Fruit fly (Drosophila melanogaster) whole organism, embryonic: ENCODE data around the gene CG7557.

ENCODE experiments used
- Asciz ChIP-seq: fragments of 200-800 bp; sonication (Bioruptor generic); optimal IDR thresholded peaks from 2 replicates; lab custom pipeline; 2017; ENCODE audit warnings: missing biosample characterization, mild to moderate bottlenecking, missing genetic modification characterization, missing genetic modification reagents
- BEAF-32 ChIP-seq: fragments of 200-800 bp; sonication (Bioruptor generic); optimal IDR thresholded peaks from 3 replicates; lab custom pipeline; 2017; ENCODE audit warnings: missing biosample characterization, missing genetic modification characterization, mild to moderate bottlenecking, moderate library complexity, missing genetic modification reagents
- Bdp1 ChIP-seq: fragments of 200-800 bp; sonication (Bioruptor generic); optimal IDR thresholded peaks from 3 replicates; lab custom pipeline; 2016; ENCODE audit warnings: missing biosample characterization, missing genetic modification characterization
- Bgb ChIP-seq: fragments of 200-800 bp; sonication (Bioruptor generic); IDR thresholded peaks from 2 replicates; pipeline ENCODE4 v1.3.6; 2022; ENCODE audit warnings: missing biosample characterization, missing genetic modification characterization; ENCODE audit not compliant: partially characterized antibody
- CG10959 ChIP-seq: fragments of 200-800 bp; sonication (Bioruptor generic); IDR thresholded peaks from 2 replicates; pipeline ENCODE4 v1.3.6; 2022; ENCODE audit warnings: missing biosample characterization, missing genetic modification characterization
- CG11085 ChIP-seq: fragments of 200-800 bp; sonication (Bioruptor generic); IDR thresholded peaks from 2 replicates; pipeline ENCODE4 v1.3.6; 2022; ENCODE audit warnings: missing biosample characterization, missing genetic modification characterization
- CG11456 ChIP-seq: fragments of 200-800 bp; sonication (Bioruptor generic); IDR thresholded peaks from 3 replicates; pipeline ENCODE4 v1.3.6; 2022; ENCODE audit warnings: missing biosample characterization, missing genetic modification characterization
- CG12155 ChIP-seq: fragments of 200-800 bp; sonication (Bioruptor generic); optimal IDR thresholded peaks from 3 replicates; lab custom pipeline; 2016; ENCODE audit warnings: missing biosample characterization, missing genetic modification characterization
- CG14710 ChIP-seq: fragments of 200-800 bp; sonication (Bioruptor generic); optimal IDR thresholded peaks from 3 replicates; lab custom pipeline; 2019; ENCODE audit warnings: missing biosample characterization, mild to moderate bottlenecking, missing genetic modification characterization, moderate library complexity
- CG15514 ChIP-seq: fragments of 200-800 bp; sonication (Bioruptor generic); optimal IDR thresholded peaks from 3 replicates; lab custom pipeline; 2017; ENCODE audit warnings: missing biosample characterization, missing genetic modification characterization, mild to moderate bottlenecking, moderate library complexity, missing genetic modification reagents
- CG17612 ChIP-seq: fragments of 200-800 bp; sonication (Bioruptor generic); IDR thresholded peaks from 2 replicates; pipeline ENCODE4 v1.3.6; 2022; ENCODE audit warnings: missing biosample characterization, missing genetic modification characterization
- CG31365 ChIP-seq: fragments of 200-800 bp; sonication (Bioruptor generic); optimal IDR thresholded peaks from 2 replicates; lab custom pipeline; 2018; ENCODE audit warnings: missing biosample characterization, mild to moderate bottlenecking, missing genetic modification characterization
- CG34224 ChIP-seq: fragments of 200-800 bp; sonication (Bioruptor generic); IDR thresholded peaks from 3 replicates; pipeline ENCODE4 v1.3.6; 2022; ENCODE audit warnings: missing biosample characterization, missing genetic modification characterization; ENCODE audit not compliant: partially characterized antibody
- CG3838 ChIP-seq: fragments of 200-800 bp; sonication (Bioruptor generic); optimal IDR thresholded peaks from 3 replicates; lab custom pipeline; 2016; ENCODE audit warnings: missing biosample characterization, missing genetic modification characterization
- CG4360 ChIP-seq: fragments of 200-800 bp; sonication (Bioruptor generic); IDR thresholded peaks from 2 replicates; pipeline ENCODE4 v1.3.6; 2022; ENCODE audit warnings: missing biosample characterization, missing genetic modification characterization
- CG6272 ChIP-seq: fragments of 200-800 bp; sonication (Bioruptor generic); IDR thresholded peaks from 2 replicates; pipeline ENCODE4 v1.3.6; 2022; ENCODE audit warnings: missing biosample characterization, missing genetic modification characterization
- CG6854 ChIP-seq: fragments of 200-800 bp; sonication (Bioruptor generic); optimal IDR thresholded peaks from 3 replicates; lab custom pipeline; 2017; ENCODE audit warnings: missing biosample characterization, mild to moderate bottlenecking, missing genetic modification characterization
- CG8281 ChIP-seq: fragments of 200-800 bp; sonication (Bioruptor generic); optimal IDR thresholded peaks from 2 replicates; lab custom pipeline; 2018; ENCODE audit warnings: missing biosample characterization, mild to moderate bottlenecking, missing genetic modification characterization, moderate library complexity
- CG8290 ChIP-seq, 3 experiments: fragments of 200-800 bp; sonication (Bioruptor generic); optimal IDR thresholded peaks; 2 replicates each; lab custom pipeline; 2016 to 2019; ENCODE audit warnings: missing biosample characterization in 3 of 3, missing genetic modification characterization in 3 of 3, mild to moderate bottlenecking in 2 of 3, moderate library complexity in 1 of 3
- CG8359 ChIP-seq: fragments of 200-800 bp; sonication (Bioruptor generic); optimal IDR thresholded peaks from 2 replicates; lab custom pipeline; 2017; ENCODE audit warnings: missing biosample characterization, mild to moderate bottlenecking, missing genetic modification characterization, borderline replicate concordance
- CG9609 ChIP-seq: fragments of 200-800 bp; sonication (Bioruptor generic); optimal IDR thresholded peaks from 3 replicates; lab custom pipeline; 2016; ENCODE audit warnings: missing biosample characterization, missing genetic modification characterization
- CG9797 ChIP-seq: fragments of 200-800 bp; sonication (Bioruptor generic); optimal IDR thresholded peaks from 3 replicates; lab custom pipeline; 2018; ENCODE audit warnings: missing biosample characterization, mild to moderate bottlenecking, missing genetic modification characterization
- D19B ChIP-seq: fragments of 200-800 bp; sonication (Bioruptor generic); optimal IDR thresholded peaks from 2 replicates; lab custom pipeline; 2017; ENCODE audit warnings: missing biosample characterization, mild to moderate bottlenecking, missing genetic modification characterization
- Dbx ChIP-seq: fragments of 200-800 bp; sonication (Bioruptor generic); IDR thresholded peaks from 3 replicates; pipeline ENCODE4 v1.3.6; 2022; ENCODE audit warnings: missing biosample characterization, missing genetic modification characterization
- Dek ChIP-seq: fragments of 200-800 bp; sonication (Bioruptor generic); optimal IDR thresholded peaks from 3 replicates; lab custom pipeline; 2019; ENCODE audit warnings: missing biosample characterization, mild to moderate bottlenecking, missing genetic modification characterization, moderate library complexity
- Eip74EF ChIP-seq, 2 experiments: fragments of 200-800 bp in 1 of 2; fragments of >200 bp in 1 of 2; sonication (Bioruptor generic) in 1 of 2; optimal IDR thresholded peaks; 2 replicates each; lab custom pipeline; 2017 to 2019; ENCODE audit warnings: missing biosample characterization in 2 of 2, missing genetic modification characterization in 2 of 2, mild to moderate bottlenecking in 1 of 2, moderate library complexity in 1 of 2
- Fer2 ChIP-seq: fragments of 200-800 bp; sonication (Bioruptor generic); optimal IDR thresholded peaks from 2 replicates; lab custom pipeline; 2018; ENCODE audit warnings: missing biosample characterization, mild to moderate bottlenecking, missing genetic modification characterization, moderate library complexity
- H15 ChIP-seq: fragments of 200-800 bp; sonication (Bioruptor generic); IDR thresholded peaks from 3 replicates; pipeline ENCODE4 v1.3.6; 2022; ENCODE audit warnings: missing biosample characterization, missing genetic modification characterization
- HLH54F ChIP-seq: fragments of 200-800 bp; sonication (Bioruptor generic); optimal IDR thresholded peaks from 3 replicates; lab custom pipeline; 2016; ENCODE audit warnings: missing biosample characterization, missing genetic modification characterization
- Hand ChIP-seq: fragments of 200-800 bp; sonication (Bioruptor generic); optimal IDR thresholded peaks from 2 replicates; lab custom pipeline; 2017; ENCODE audit warnings: mild to moderate bottlenecking, missing biosample characterization, missing genetic modification reagents, missing genetic modification characterization
- Lhr ChIP-seq: fragments of 200-800 bp; sonication (Bioruptor generic); optimal IDR thresholded peaks from 3 replicates; lab custom pipeline; 2017; ENCODE audit warnings: mild to moderate bottlenecking, missing biosample characterization, missing genetic modification reagents, missing genetic modification characterization
- MESR4 ChIP-seq: fragments of 200-800 bp; sonication (Bioruptor generic); optimal IDR thresholded peaks from 2 replicates; lab custom pipeline; 2018; ENCODE audit warnings: missing biosample characterization, mild to moderate bottlenecking, missing genetic modification characterization, moderate library complexity
- Sox100B ChIP-seq: fragments of 200-800 bp; sonication (Bioruptor generic); optimal IDR thresholded peaks from 3 replicates; lab custom pipeline; 2018; ENCODE audit warnings: missing biosample characterization, mild to moderate bottlenecking, missing genetic modification characterization
- Ssrp ChIP-seq: fragments of 200-800 bp; sonication (Bioruptor generic); optimal IDR thresholded peaks from 2 replicates; lab custom pipeline; 2018; ENCODE audit warnings: missing biosample characterization, mild to moderate bottlenecking, missing genetic modification characterization, moderate library complexity
- bab2 ChIP-seq: fragments of 200-800 bp; sonication (Bioruptor generic); optimal IDR thresholded peaks from 2 replicates; lab custom pipeline; 2016; ENCODE audit warnings: missing biosample characterization, missing genetic modification characterization
- cg ChIP-seq: fragments of 200-800 bp; sonication (Bioruptor generic); optimal IDR thresholded peaks from 3 replicates; lab custom pipeline; 2019; ENCODE audit warnings: missing biosample characterization, mild to moderate bottlenecking, missing genetic modification characterization, moderate library complexity
- chm ChIP-seq: fragments of 200-800 bp; sonication (Bioruptor generic); IDR thresholded peaks from 2 replicates; pipeline ENCODE4 v1.3.6; 2022; ENCODE audit warnings: missing biosample characterization, missing genetic modification characterization
- danr ChIP-seq: fragments of 200-800 bp; sonication (Bioruptor generic); IDR thresholded peaks from 2 replicates; pipeline ENCODE4 v1.3.6; 2022; ENCODE audit warnings: missing biosample characterization, missing genetic modification characterization
- gcm2 ChIP-seq: fragments of 200-800 bp; sonication (Bioruptor generic); optimal IDR thresholded peaks from 2 replicates; lab custom pipeline; 2016; ENCODE audit warnings: missing biosample characterization, missing genetic modification characterization
- mld ChIP-seq: fragments of 200-800 bp; sonication (Bioruptor generic); IDR thresholded peaks from 3 replicates; pipeline ENCODE4 v1.3.6; 2022; ENCODE audit warnings: missing biosample characterization, missing genetic modification characterization; ENCODE audit not compliant: partially characterized antibody
- pnt ChIP-seq: fragments of 200-800 bp; sonication (Bioruptor generic); optimal IDR thresholded peaks from 3 replicates; lab custom pipeline; 2016; ENCODE audit warnings: missing biosample characterization, missing genetic modification characterization
- pzg ChIP-seq: fragments of 200-800 bp; sonication (Bioruptor generic); optimal IDR thresholded peaks from 3 replicates; lab custom pipeline; 2018; ENCODE audit warnings: missing biosample characterization, mild to moderate bottlenecking, missing genetic modification characterization, moderate library complexity
- run ChIP-seq: fragments of 200-800 bp; sonication (Bioruptor generic); optimal IDR thresholded peaks from 3 replicates; lab custom pipeline; 2018; ENCODE audit warnings: missing biosample characterization, mild to moderate bottlenecking, missing genetic modification characterization
- sc ChIP-seq, 3 experiments: fragments of >200 bp in 2 of 3; fragments of 200-800 bp in 1 of 3; sonication (Bioruptor generic) in 1 of 3; optimal IDR thresholded peaks; 2 replicates in 2 of 3; 3 replicates in 1 of 3; lab custom pipeline; 2017; ENCODE audit warnings: mild to moderate bottlenecking in 1 of 3, missing biosample characterization in 1 of 3, missing genetic modification characterization in 1 of 3, missing genetic modification reagents in 1 of 3
- sim ChIP-seq: fragments of 200-800 bp; sonication (Bioruptor generic); IDR thresholded peaks from 2 replicates; pipeline ENCODE4 v1.3.6; 2022; ENCODE audit warnings: missing biosample characterization, missing genetic modification characterization
- tgo ChIP-seq: fragments of 200-800 bp; sonication (Bioruptor generic); IDR thresholded peaks from 3 replicates; pipeline ENCODE4 v1.3.6; 2022; ENCODE audit warnings: missing biosample characterization, missing genetic modification characterization
- toy ChIP-seq: fragments of 200-800 bp; sonication (Bioruptor generic); IDR thresholded peaks from 2 replicates; pipeline ENCODE4 v1.3.6; 2022; ENCODE audit warnings: missing biosample characterization, missing genetic modification characterization
- tup ChIP-seq: fragments of 200-800 bp; sonication (Bioruptor generic); optimal IDR thresholded peaks from 2 replicates; lab custom pipeline; 2016; ENCODE audit warnings: missing biosample characterization, mild to moderate bottlenecking, missing genetic modification characterization, moderate library complexity
- usp ChIP-seq: fragments of >200 bp; optimal IDR thresholded peaks from 2 replicates; lab custom pipeline; 2017; ENCODE audit warnings: missing biosample characterization, missing genetic modification characterization
- vnd ChIP-seq: fragments of 200-800 bp; sonication (Bioruptor generic); IDR thresholded peaks from 3 replicates; pipeline ENCODE4 v1.3.6; 2022; ENCODE audit warnings: missing biosample characterization, missing genetic modification characterization; ENCODE audit not compliant: partially characterized antibody

Gene CG7557

dm6 chr3L:11450535-11450934 lies 5.6 kb downstream of the CG7557 start (continued):
- TF ChIP-seq CG15514 (GFP tag; lab: Kevin White, UChicago) (peak; percentile 29), CG9609 (GFP tag; lab: Kevin White, UChicago) (no peak), CG12155 (GFP tag; lab: Kevin White, UChicago) (no peak), Hand (peak; percentile 53), CG8281 (tag; lab: Kevin White, UChicago) (no peak), pnt (GFP tag; lab: Kevin White, UChicago) (no peak), pzg (GFP tag; lab: Kevin White, UChicago) (no peak), Ssrp (tag; lab: Kevin White, UChicago) (peak; percentile 30), Bgb (GFP tag; lab: Robert Waterston, UW) (no peak), Dbx (GFP tag; lab: Robert Waterston, UW) (0 out of 3 replicates have a peak, but pooled peaks have one; percentile 25), CG17612 (no peak), MESR4 (GFP tag; lab: Kevin White, UChicago) (no peak), CG3838 (no peak), Dek (tag; lab: Kevin White, UChicago) (no peak), sim (no peak), CG9797 (GFP tag; lab: Kevin White, UChicago) (no peak), Bdp1 (GFP tag; lab: Kevin White, UChicago) (no peak), Asciz (GFP tag; lab: Kevin White, UChicago) (peak; percentile 10), CG6854 (GFP tag; lab: Kevin White, UChicago) (no peak), CG11085 (no peak), sc (optimal IDR thresholded peaks at IDR 0.05; lab: Kevin White, UChicago) (no peak), sc (GFP tag; optimal IDR thresholded peaks at IDR 0.05; lab: Kevin White, UChicago) (peak; percentile 5), CG8359 (no peak), danr (GFP tag; lab: Robert Waterston, UW) (no peak), CG6272 (GFP tag; lab: Robert Waterston, UW) (no peak), HLH54F (GFP tag; lab: Kevin White, UChicago) (no peak), toy (GFP tag; lab: Robert Waterston, UW) (no peak), CG8290 (GFP tag; optimal IDR thresholded peaks at IDR 0.05; lab: Kevin White, UChicago) (no peak), CG8290 (tag; optimal IDR thresholded peaks at IDR 0.05; lab: Kevin White, UChicago) (no peak), Fer2 (tag; lab: Kevin White, UChicago) (no peak), H15 (GFP tag; lab: Robert Waterston, UW) (no peak), chm (GFP tag; lab: Robert Waterston, UW) (no peak), run (tag; lab: Kevin White, UChicago) (peak; percentile 10), bab2 (GFP tag; lab: Kevin White, UChicago) (no peak), CG11456 (no peak), cg (no peak), BEAF-32 (GFP tag; lab: Kevin White, UChicago) (no peak), CG14710 (tag; lab: Kevin White, UChicago) (peak; percentile 44), mld (no peak), gcm2 (no peak), vnd (GFP tag; lab: Robert Waterston, UW) (no peak), CG34224 (no peak), D19B (GFP tag; lab: Kevin White, UChicago) (no peak), Sox100B (GFP tag; lab: Kevin White, UChicago) (peak; percentile 38), usp (no peak), tgo (GFP tag; lab: Robert Waterston, UW) (no peak), CG10959 (GFP tag; lab: Robert Waterston, UW) (no peak), CG31365 (tag; lab: Kevin White, UChicago) (no peak), tup (GFP tag; lab: Kevin White, UChicago) (no peak), Eip74EF (GFP tag; optimal IDR thresholded peaks at IDR 0.05; lab: Kevin White, UChicago) (no peak), CG4360 (GFP tag; lab: Robert Waterston, UW) (no peak), Lhr (GFP tag; lab: Kevin White, UChicago) (no peak)
